Worm (Caenorhabditis elegans) whole organism, L2 larva: Measurements from ENCODE around the gene tag-267.

Experiments used
- C34F6.9 ChIP-seq: fragments of 150-350 bp; optimal IDR thresholded peaks from 2 replicates; lab custom pipeline; 2014; ENCODE audit warnings: missing biosample characterization, missing genetic modification characterization
- F13H6.1 ChIP-seq: sonication (generic microtip); optimal IDR thresholded peaks from 2 replicates; lab custom pipeline; 2016; ENCODE audit warnings: missing genetic modification characterization, missing compliant biosample characterization
- R02D3.7 ChIP-seq: fragments of 150-350 bp; optimal IDR thresholded peaks from 2 replicates; lab custom pipeline; 2014; ENCODE audit warnings: missing biosample characterization, missing genetic modification characterization
- ZK546.5 ChIP-seq: sonication (generic microtip); optimal IDR thresholded peaks from 2 replicates; lab custom pipeline; 2017; ENCODE audit warnings: missing biosample characterization, missing genetic modification characterization
- alr-1 ChIP-seq: fragments of 150-350 bp; optimal IDR thresholded peaks from 2 replicates; lab custom pipeline; 2014; ENCODE audit warnings: missing biosample characterization, missing genetic modification characterization
- aly-2 ChIP-seq: fragments of 150-350 bp; optimal IDR thresholded peaks from 2 replicates; lab custom pipeline; 2014; ENCODE audit warnings: missing biosample characterization, missing genetic modification characterization
- ama-1 ChIP-seq: fragments of 150-350 bp; optimal IDR thresholded peaks from 2 replicates; lab custom pipeline; 2018; ENCODE audit warnings: inconsistent platforms
- blmp-1 ChIP-seq: sonication (generic microtip); optimal IDR thresholded peaks from 2 replicates; lab custom pipeline; 2017; ENCODE audit warnings: missing genetic modification characterization, mild to moderate bottlenecking, missing compliant biosample characterization, antibody characterized with exemption, moderate library complexity; ENCODE audit not compliant: insufficient read depth
- ceh-16 ChIP-seq: fragments of 150-350 bp; optimal IDR thresholded peaks from 2 replicates; lab custom pipeline; 2014; ENCODE audit warnings: missing biosample characterization, missing genetic modification characterization
- ceh-82 ChIP-seq: fragments of 150-350 bp; optimal IDR thresholded peaks from 2 replicates; lab custom pipeline; 2014; ENCODE audit warnings: missing biosample characterization, missing genetic modification characterization
- crh-2 ChIP-seq: sonication (generic microtip); optimal IDR thresholded peaks from 2 replicates; lab custom pipeline; 2017; ENCODE audit warnings: missing biosample characterization, missing genetic modification characterization
- egl-27 ChIP-seq: sonication (generic microtip); optimal IDR thresholded peaks from 3 replicates; lab custom pipeline; 2017; ENCODE audit warnings: missing biosample characterization, missing genetic modification reagents, missing genetic modification characterization
- elt-1 ChIP-seq: fragments of 150-350 bp; optimal IDR thresholded peaks from 2 replicates; lab custom pipeline; 2014; ENCODE audit warnings: missing biosample characterization, missing genetic modification characterization
- fos-1 ChIP-seq: fragments of 150-350 bp; optimal IDR thresholded peaks from 2 replicates; lab custom pipeline; 2014; ENCODE audit warnings: missing biosample characterization, missing genetic modification characterization
- gmeb-1 ChIP-seq: fragments of 150-350 bp; optimal IDR thresholded peaks from 2 replicates; lab custom pipeline; 2014; ENCODE audit warnings: missing biosample characterization, missing genetic modification characterization
- lin-11 ChIP-seq: fragments of 150-350 bp; sonication (generic microtip); optimal IDR thresholded peaks from 2 replicates; lab custom pipeline; 2014; ENCODE audit warnings: missing biosample characterization, missing genetic modification characterization, inconsistent platforms, mixed read lengths
- lin-13 ChIP-seq: fragments of 150-350 bp; optimal IDR thresholded peaks from 2 replicates; lab custom pipeline; 2014; ENCODE audit warnings: missing biosample characterization, missing genetic modification reagents, missing genetic modification characterization
- lin-39 ChIP-seq: fragments of 150-350 bp; optimal IDR thresholded peaks from 2 replicates; lab custom pipeline; 2014; ENCODE audit warnings: missing biosample characterization, missing genetic modification reagents, missing genetic modification characterization
- lsy-2 ChIP-seq, 2 experiments: fragments of 150-350 bp in 1 of 2; sonication (generic microtip) in 1 of 2; optimal IDR thresholded peaks; 2 replicates each; lab custom pipeline; 2014 to 2017; ENCODE audit warnings: missing biosample characterization in 2 of 2, missing genetic modification characterization in 2 of 2
- mbf-1 ChIP-seq: sonication (generic microtip); optimal IDR thresholded peaks from 2 replicates; lab custom pipeline; 2017; ENCODE audit warnings: missing biosample characterization, missing genetic modification characterization
- mdl-1 ChIP-seq, 2 experiments: fragments of 150-350 bp in 1 of 2; sonication (generic microtip) in 1 of 2; optimal IDR thresholded peaks; 2 replicates each; lab custom pipeline; 2017; ENCODE audit warnings: missing biosample characterization in 2 of 2, missing genetic modification characterization in 2 of 2
- nhr-10 ChIP-seq: sonication (generic microtip); optimal IDR thresholded peaks from 2 replicates; lab custom pipeline; 2017; ENCODE audit warnings: missing biosample characterization, missing genetic modification characterization
- nhr-12 ChIP-seq: fragments of 150-350 bp; optimal IDR thresholded peaks from 2 replicates; lab custom pipeline; 2014; ENCODE audit warnings: missing biosample characterization, missing genetic modification characterization
- nhr-21 ChIP-seq: fragments of 150-350 bp; optimal IDR thresholded peaks from 2 replicates; lab custom pipeline; 2014; ENCODE audit warnings: missing biosample characterization, missing genetic modification characterization
- nhr-23 ChIP-seq: fragments of 150-350 bp; optimal IDR thresholded peaks from 2 replicates; lab custom pipeline; 2014; ENCODE audit warnings: missing biosample characterization, missing genetic modification reagents, missing genetic modification characterization
- nhr-237 ChIP-seq: fragments of 150-350 bp; optimal IDR thresholded peaks from 2 replicates; lab custom pipeline; 2014; ENCODE audit warnings: missing biosample characterization, missing genetic modification characterization
- nhr-25 ChIP-seq: fragments of 150-350 bp; sonication (generic microtip); optimal IDR thresholded peaks from 3 replicates; lab custom pipeline; 2014; ENCODE audit warnings: missing biosample characterization, missing genetic modification characterization
- nhr-6 ChIP-seq: fragments of 150-350 bp; optimal IDR thresholded peaks from 2 replicates; lab custom pipeline; 2014; ENCODE audit warnings: missing biosample characterization, missing genetic modification characterization
- nhr-77 ChIP-seq: fragments of 150-350 bp; optimal IDR thresholded peaks from 2 replicates; lab custom pipeline; 2014; ENCODE audit warnings: missing biosample characterization, missing genetic modification characterization
- skn-1 ChIP-seq: sonication (generic microtip); optimal IDR thresholded peaks from 2 replicates; lab custom pipeline; 2017; ENCODE audit warnings: missing biosample characterization, missing genetic modification characterization
- sma-3 ChIP-seq: sonication (generic microtip); optimal IDR thresholded peaks from 2 replicates; lab custom pipeline; 2016; ENCODE audit warnings: missing genetic modification reagents, missing genetic modification characterization, missing compliant biosample characterization
- sma-9 ChIP-seq, 2 experiments: fragments of 150-350 bp in 1 of 2; sonication (generic microtip) in 1 of 2; optimal IDR thresholded peaks; 2 replicates each; lab custom pipeline; 2014 to 2016; ENCODE audit warnings: missing genetic modification characterization in 2 of 2, mild to moderate bottlenecking in 1 of 2, missing biosample characterization in 1 of 2, missing compliant biosample characterization in 1 of 2, missing genetic modification reagents in 1 of 2, moderate library complexity in 1 of 2
- snpc-4 ChIP-seq: fragments of 150-350 bp; optimal IDR thresholded peaks from 2 replicates; lab custom pipeline; 2014; ENCODE audit warnings: missing biosample characterization, missing genetic modification characterization
- unc-39 ChIP-seq: fragments of 150-350 bp; optimal IDR thresholded peaks from 2 replicates; lab custom pipeline; 2014; ENCODE audit warnings: missing biosample characterization, missing genetic modification characterization
- unc-55 ChIP-seq: fragments of 150-350 bp; sonication (generic microtip); optimal IDR thresholded peaks from 3 replicates; lab custom pipeline; 2014; ENCODE audit warnings: missing biosample characterization, missing genetic modification reagents, missing genetic modification characterization
- zag-1 ChIP-seq: fragments of 150-350 bp; optimal IDR thresholded peaks from 2 replicates; lab custom pipeline; 2014; ENCODE audit warnings: missing biosample characterization, missing genetic modification characterization
- ztf-1 ChIP-seq: fragments of 200-800 bp; sonication (Bioruptor generic); conservative IDR thresholded peaks from 2 replicates; pipeline ENCODE4 v1.3.6; 2022; ENCODE audit warnings: missing genetic modification characterization, missing compliant biosample characterization
- ztf-11 ChIP-seq: sonication (generic microtip); optimal IDR thresholded peaks from 2 replicates; lab custom pipeline; 2017; ENCODE audit warnings: missing biosample characterization, missing genetic modification characterization

Gene tag-267

ce11 chrIII:636067-636466 lies 4.5 kb upstream of the tag-267 start, which contains the start of gene T19C3.7:
T19C3.7 (minus strand) TSS chrIII:636167.
- no peak for TF ChIP-seq unc-55 (GFP tag; lab: Kevin White, UChicago)
- no peak for TF ChIP-seq sma-3 (GFP tag; lab: Kevin White, UChicago)
- TF ChIP-seq mdl-1 (tag; optimal IDR thresholded peaks at IDR 0.05; lab: Kevin White, UChicago): no peak

- TF ChIP-seq ceh-82 (tag; lab: Kevin White, UChicago) (no peak), fos-1 (tag; lab: Kevin White, UChicago) (no peak), nhr-10 (tag; lab: Kevin White, UChicago) (no peak), skn-1 (tag; lab: Kevin White, UChicago) (no peak), nhr-12 (tag; lab: Kevin White, UChicago) (no peak), F13H6.1 (no peak), ztf-1 (no peak)
These were observed 2.3 kb upstream of the tag-267 start, which contains the start of gene sbds-1 for ce11 chrIII:638319-638718. sbds-1 (minus strand) TSS chrIII:638419.

ce11 chrIII:641759-642158 lies 1.2 kb downstream of the tag-267 start, which contains the start of gene W06E11.1:
W06E11.1 (plus strand) TSS chrIII:642059.
- TF ChIP-seq aly-2 (tag; lab: Kevin White, UChicago) (no peak), lsy-2 (tag; optimal IDR thresholded peaks at IDR 0.05; lab: Kevin White, UChicago) (no peak), sma-9 (GFP tag; optimal IDR thresholded peaks at IDR 0.05; lab: Kevin White, UChicago) (no peak), sma-9 (tag; optimal IDR thresholded peaks at IDR 0.05; lab: Kevin White, UChicago) (no peak), ztf-11 (tag; lab: Kevin White, UChicago) (no peak)

ce11 chrIII:644660-645059 lies 4.1 kb downstream of the tag-267 start:
- TF ChIP-seq lin-13 (no peak), nhr-237 (tag; lab: Kevin White, UChicago) (no peak)

ce11 chrIII:646454-646853 lies 5.9 kb downstream of the tag-267 start, which contains the start of gene orai-1:
orai-1 (plus strand) TSS chrIII:646754.
- no peak for TF ChIP-seq crh-2 (tag; lab: Kevin White, UChicago)

ce11 chrIII:647248-647647 lies 6.7 kb downstream of the tag-267 start:
- TF ChIP-seq gmeb-1 (no peak), lin-13 (no peak), ceh-16 (tag; lab: Kevin White, UChicago) (no peak), crh-2 (tag; lab: Kevin White, UChicago) (peak; percentile 79), snpc-4 (tag; lab: Kevin White, UChicago) (no peak), ZK546.5 (tag; lab: Kevin White, UChicago) (no peak), unc-39 (tag; lab: Kevin White, UChicago) (no peak), lin-39 (tag; lab: Kevin White, UChicago) (no peak), nhr-6 (tag; lab: Kevin White, UChicago) (no peak), zag-1 (tag; lab: Kevin White, UChicago) (no peak), sma-9 (GFP tag; optimal IDR thresholded peaks at IDR 0.05; lab: Kevin White, UChicago) (no peak), sma-9 (tag; optimal IDR thresholded peaks at IDR 0.05; lab: Kevin White, UChicago) (no peak), nhr-237 (tag; lab: Kevin White, UChicago) (no peak), blmp-1 (no peak), skn-1 (tag; lab: Kevin White, UChicago) (no peak), ztf-11 (tag; lab: Kevin White, UChicago) (no peak), alr-1 (tag; lab: Kevin White, UChicago) (no peak), fos-1 (tag; lab: Kevin White, UChicago) (peak; percentile 33), R02D3.7 (tag; lab: Kevin White, UChicago) (no peak), nhr-10 (tag; lab: Kevin White, UChicago) (no peak), egl-27 (tag; lab: Kevin White, UChicago) (no peak), elt-1 (no peak), lsy-2 (tag; optimal IDR thresholded peaks at IDR 0.05; lab: Kevin White, UChicago) (peak in 1 of 2 experiments; percentile 7), sma-3 (GFP tag; lab: Kevin White, UChicago) (no peak), nhr-21 (tag; lab: Kevin White, UChicago) (no peak), unc-55 (GFP tag; lab: Kevin White, UChicago) (no peak), C34F6.9 (tag; lab: Kevin White, UChicago) (peak; percentile 61), nhr-23 (tag; lab: Kevin White, UChicago) (no peak), ama-1 (lab: Kevin White, UChicago) (no peak), lin-11 (no peak), ceh-82 (tag; lab: Kevin White, UChicago) (no peak), mdl-1 (tag; optimal IDR thresholded peaks at IDR 0.05; lab: Kevin White, UChicago) (no peak), ztf-1 (no peak), nhr-25 (tag; lab: Kevin White, UChicago) (peak; percentile 15), nhr-12 (tag; lab: Kevin White, UChicago) (no peak), F13H6.1 (peak; percentile 1), mbf-1 (tag; lab: Kevin White, UChicago) (no peak), nhr-77 (no peak)
- TF ChIP-seq, all 48 proteins: peak for 6
